Worm (Caenorhabditis elegans): Measurements from ENCODE around the gene spcs-3.

DNA sequence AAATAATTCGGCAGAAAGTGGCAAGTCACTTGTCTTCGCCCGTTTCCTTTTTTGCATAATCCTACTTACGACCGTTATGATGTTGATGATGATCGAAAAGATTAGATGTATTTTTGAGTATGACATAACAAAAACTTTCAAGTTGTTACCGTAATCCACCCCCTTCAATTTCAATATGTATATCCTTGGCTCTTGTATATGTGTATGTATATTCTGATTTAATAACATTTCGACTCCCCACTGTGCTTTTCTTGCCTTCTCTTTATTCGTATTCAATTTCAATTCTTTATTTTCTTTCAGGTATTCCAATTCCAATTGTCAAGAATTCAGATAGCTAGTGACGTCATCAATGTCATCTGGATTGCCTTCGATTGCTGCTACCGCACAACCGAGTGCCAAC, 22.2 kb downstream of the spcs-3 start, which contains the start of gene pros-1:
- TF ChIP-seq nhr-6 (tag; optimal IDR thresholded peaks at IDR 0.05) (no peak), ama-1 (optimal IDR thresholded peaks at IDR 0.05) (no peak), zag-1 (tag; optimal IDR thresholded peaks at IDR 0.05) (no peak), nhr-77 (tag; optimal IDR thresholded peaks at IDR 0.05) (no peak), mdl-1 (tag; optimal IDR thresholded peaks at IDR 0.05) (no peak), egl-27 (tag; optimal IDR thresholded peaks at IDR 0.05) (no peak)
